Worm (Caenorhabditis elegans) whole organism, L2 larva: ENCODE data around the gene sor-1.

ENCODE experiments used
- aly-2 ChIP-seq: fragments of 150-350 bp; optimal IDR thresholded peaks from 2 replicates; lab custom pipeline; 2014; ENCODE audit warnings: missing biosample characterization, missing genetic modification characterization
- elt-3 ChIP-seq: sonication (generic microtip); optimal IDR thresholded peaks from 2 replicates; lab custom pipeline; 2017; ENCODE audit warnings: missing biosample characterization, missing genetic modification characterization
- mdl-1 ChIP-seq, 2 experiments: fragments of 150-350 bp in 1 of 2; sonication (generic microtip) in 1 of 2; optimal IDR thresholded peaks; 2 replicates each; lab custom pipeline; 2017; ENCODE audit warnings: missing biosample characterization in 2 of 2, missing genetic modification characterization in 2 of 2
- nhr-12 ChIP-seq: fragments of 150-350 bp; optimal IDR thresholded peaks from 2 replicates; lab custom pipeline; 2014; ENCODE audit warnings: missing biosample characterization, missing genetic modification characterization
- unc-62 ChIP-seq: fragments of 150-350 bp; optimal IDR thresholded peaks from 2 replicates; lab custom pipeline; 2014; ENCODE audit warnings: missing biosample characterization, missing genetic modification reagents, missing genetic modification characterization
- zag-1 ChIP-seq: fragments of 150-350 bp; optimal IDR thresholded peaks from 2 replicates; lab custom pipeline; 2014; ENCODE audit warnings: missing biosample characterization, missing genetic modification characterization

ce11 chrIII:8389539-8389938 is 28.4 kb upstream of the sor-1 start, which contains the start of gene ZK353.4:
- TF ChIP-seq elt-3 = no peak
- no peak for TF ChIP-seq nhr-12
- no peak for TF ChIP-seq zag-1 (tag; lab: Kevin White, UChicago)
- TF ChIP-seq aly-2 (tag; lab: Kevin White, UChicago) = no peak
- no peak for TF ChIP-seq mdl-1 (tag; optimal IDR thresholded peaks at IDR 0.05; lab: Kevin White, UChicago)
- TF ChIP-seq unc-62 (GFP tag; lab: Kevin White, UChicago) = no peak
